Worm (Caenorhabditis elegans) whole organism, mixed stage, embryonic: Measurements from ENCODE around the gene R05G6.4.
A peak's percentile ranks its signal among the peaks of the same experiment; 100 is the strongest.

Source experiments
- M03D4.4 ChIP-seq: sonication (generic microtip); optimal IDR thresholded peaks from 2 replicates; lab custom pipeline; 2017; ENCODE audit warnings: mild to moderate bottlenecking, missing genetic modification characterization, missing compliant biosample characterization
- bed-3 ChIP-seq: fragments of 200-800 bp; sonication (Bioruptor generic); optimal IDR thresholded peaks from 3 replicates; lab custom pipeline; 2018; ENCODE audit warnings: mild to moderate bottlenecking, missing genetic modification characterization, moderate library complexity, missing compliant biosample characterization
- blmp-1 ChIP-seq: fragments of 150-350 bp; optimal IDR thresholded peaks from 2 replicates; lab custom pipeline; 2014; ENCODE audit warnings: missing biosample characterization, missing genetic modification characterization
- ceh-39 ChIP-seq: fragments of 150-350 bp; optimal IDR thresholded peaks from 2 replicates; lab custom pipeline; 2014; ENCODE audit warnings: missing biosample characterization, missing genetic modification characterization
- ceh-43 ChIP-seq: fragments of 200-800 bp; sonication (Bioruptor generic); optimal IDR thresholded peaks from 2 replicates; lab custom pipeline; 2018; ENCODE audit warnings: mild to moderate bottlenecking, missing genetic modification characterization, moderate library complexity, missing compliant biosample characterization
- ceh-83 ChIP-seq: fragments of 200-800 bp; sonication (Bioruptor generic); optimal IDR thresholded peaks from 2 replicates; lab custom pipeline; 2018; ENCODE audit warnings: mild to moderate bottlenecking, missing genetic modification characterization, missing compliant biosample characterization
- ces-1 ChIP-seq: fragments of 150-350 bp; optimal IDR thresholded peaks from 2 replicates; lab custom pipeline; 2014; ENCODE audit warnings: missing biosample characterization, missing genetic modification reagents, missing genetic modification characterization
- cnd-1 ChIP-seq: fragments of 200-800 bp; sonication (Bioruptor generic); optimal IDR thresholded peaks from 2 replicates; lab custom pipeline; 2018; ENCODE audit warnings: mild to moderate bottlenecking, missing genetic modification characterization, missing compliant biosample characterization
- drap-1 ChIP-seq: fragments of 200-800 bp; sonication (Bioruptor generic); optimal IDR thresholded peaks from 3 replicates; lab custom pipeline; 2018; ENCODE audit warnings: mild to moderate bottlenecking, missing genetic modification characterization, missing compliant biosample characterization
- elt-3 ChIP-seq: fragments of 150-350 bp; optimal IDR thresholded peaks from 2 replicates; lab custom pipeline; 2014; ENCODE audit warnings: missing biosample characterization, missing genetic modification characterization
- flh-1 ChIP-seq: fragments of 200-800 bp; sonication (Bioruptor generic); optimal IDR thresholded peaks from 2 replicates; lab custom pipeline; 2018; ENCODE audit warnings: mild to moderate bottlenecking, missing genetic modification characterization, moderate library complexity, missing compliant biosample characterization
- ham-2 ChIP-seq: fragments of 200-800 bp; sonication (Bioruptor generic); optimal IDR thresholded peaks from 2 replicates; lab custom pipeline; 2018; ENCODE audit warnings: mild to moderate bottlenecking, missing genetic modification characterization, missing compliant biosample characterization
- hlh-1 ChIP-seq: fragments of 150-350 bp; optimal IDR thresholded peaks from 2 replicates; lab custom pipeline; 2014; ENCODE audit warnings: missing biosample characterization, missing genetic modification reagents, missing genetic modification characterization
- lin-13 ChIP-seq: fragments of 150-350 bp; optimal IDR thresholded peaks from 2 replicates; lab custom pipeline; 2014; ENCODE audit warnings: missing biosample characterization, missing genetic modification characterization
- lin-32 ChIP-seq: fragments of 200-800 bp; sonication (Bioruptor generic); optimal IDR thresholded peaks from 2 replicates; lab custom pipeline; 2018; ENCODE audit warnings: mild to moderate bottlenecking, missing genetic modification characterization, missing compliant biosample characterization
- lsy-2 ChIP-seq: fragments of 150-350 bp; optimal IDR thresholded peaks from 2 replicates; lab custom pipeline; 2014; ENCODE audit warnings: missing biosample characterization, missing genetic modification characterization
- mab-5 ChIP-seq: fragments of 150-350 bp; optimal IDR thresholded peaks from 2 replicates; lab custom pipeline; 2014; ENCODE audit warnings: missing biosample characterization, missing genetic modification characterization
- mep-1 ChIP-seq: fragments of 150-350 bp; optimal IDR thresholded peaks from 2 replicates; lab custom pipeline; 2017; ENCODE audit warnings: missing biosample characterization, missing genetic modification reagents, missing genetic modification characterization, inconsistent platforms
- mls-2 ChIP-seq: sonication (generic microtip); optimal IDR thresholded peaks from 2 replicates; lab custom pipeline; 2016; ENCODE audit warnings: mild to moderate bottlenecking, missing genetic modification characterization, moderate library complexity, missing compliant biosample characterization
- nhr-12 ChIP-seq: fragments of 150-350 bp; optimal IDR thresholded peaks from 2 replicates; lab custom pipeline; 2014; ENCODE audit warnings: missing biosample characterization, missing genetic modification characterization
- nhr-2 ChIP-seq: fragments of 150-350 bp; optimal IDR thresholded peaks from 2 replicates; lab custom pipeline; 2014; ENCODE audit warnings: missing biosample characterization, missing genetic modification characterization
- nhr-237 ChIP-seq: fragments of 150-350 bp; optimal IDR thresholded peaks from 2 replicates; lab custom pipeline; 2014; ENCODE audit warnings: missing biosample characterization, missing genetic modification characterization
- nhr-76 ChIP-seq: sonication (generic microtip); optimal IDR thresholded peaks from 2 replicates; lab custom pipeline; 2017; ENCODE audit warnings: missing biosample characterization, missing genetic modification characterization
- pha-4 ChIP-seq: fragments of 150-350 bp; optimal IDR thresholded peaks from 2 replicates; lab custom pipeline; 2018; ENCODE audit warnings: missing biosample characterization, missing genetic modification reagents, missing genetic modification characterization
- sem-2 ChIP-seq: fragments of 200-800 bp; sonication (Bioruptor generic); optimal IDR thresholded peaks from 2 replicates; lab custom pipeline; 2018; ENCODE audit warnings: mild to moderate bottlenecking, missing genetic modification characterization, missing compliant biosample characterization
- snpc-4 ChIP-seq: fragments of 150-350 bp; optimal IDR thresholded peaks from 2 replicates; lab custom pipeline; 2014; ENCODE audit warnings: missing biosample characterization, missing genetic modification characterization
- sptf-1 ChIP-seq: sonication (generic microtip); optimal IDR thresholded peaks from 2 replicates; lab custom pipeline; 2017; ENCODE audit warnings: mild to moderate bottlenecking, missing genetic modification characterization, moderate library complexity, missing compliant biosample characterization
- tbx-8 ChIP-seq: fragments of 200-800 bp; sonication (Bioruptor generic); optimal IDR thresholded peaks from 2 replicates; lab custom pipeline; 2018; ENCODE audit warnings: mild to moderate bottlenecking, missing genetic modification characterization, moderate library complexity, missing compliant biosample characterization
- unc-120 ChIP-seq: sonication (generic microtip); optimal IDR thresholded peaks from 2 replicates; lab custom pipeline; 2017; ENCODE audit warnings: missing genetic modification characterization, missing compliant biosample characterization; ENCODE audit not compliant: poor library complexity, severe bottlenecking
- unc-39 ChIP-seq: fragments of 150-350 bp; optimal IDR thresholded peaks from 2 replicates; lab custom pipeline; 2014; ENCODE audit warnings: missing biosample characterization, missing genetic modification characterization
- unc-62 ChIP-seq: fragments of 150-350 bp; optimal IDR thresholded peaks from 2 replicates; lab custom pipeline; 2014; ENCODE audit warnings: missing biosample characterization, missing genetic modification reagents, missing genetic modification characterization
- zip-8 ChIP-seq: fragments of 150-350 bp; optimal IDR thresholded peaks from 2 replicates; lab custom pipeline; 2014; ENCODE audit warnings: missing biosample characterization, missing genetic modification characterization

R05G6.4 gene

ce11 chrIV:7507305-7507704 is 5.7 kb upstream of the R05G6.4 start:
- TF ChIP-seq ces-1 (GFP tag; lab: Kevin White, UChicago) (no peak), cnd-1 (no peak), flh-1 (GFP tag; lab: Kevin White, UChicago) (no peak), mab-5 (no peak), tbx-8 (GFP tag; lab: Kevin White, UChicago) (no peak), elt-3 (no peak)
- TF ChIP-seq, all 35 proteins: peak for 0

- TF ChIP-seq nhr-237 (tag; lab: Kevin White, UChicago), result peak; percentile 72
- TF ChIP-seq unc-120 (tag; lab: Kevin White, UChicago), result no peak
- TF ChIP-seq mep-1, result peak; percentile 47
- no peak for TF ChIP-seq sem-2 (GFP tag; lab: Kevin White, UChicago)
- no peak for TF ChIP-seq nhr-76
- TF ChIP-seq lin-32, result no peak
- no peak for TF ChIP-seq sptf-1 (tag; lab: Kevin White, UChicago)
- no peak for TF ChIP-seq ceh-39
- TF ChIP-seq bed-3, result no peak
- peak; percentile 14 for TF ChIP-seq hlh-1 (tag; lab: Kevin White, UChicago)
Observed at ce11 chrIV:7507841-7508509, 5.1 kb upstream of the R05G6.4 start, which contains the start of the genes vdac-1 and R05G6.5. vdac-1 (minus strand) TSS chrIV:7507891. R05G6.5 (plus strand) TSS chrIV:7508367.

ce11 chrIV:7508850-7509249 is 4.2 kb upstream of the R05G6.4 start:
- no peak for TF ChIP-seq nhr-2 (tag; lab: Kevin White, UChicago)
- TF ChIP-seq lsy-2 (tag; lab: Kevin White, UChicago), result peak; percentile 73
- TF ChIP-seq mep-1, result no peak
- TF ChIP-seq, all 35 proteins: peak for 1

- TF ChIP-seq lin-13 (tag; lab: Kevin White, UChicago) (no peak), bed-3 (no peak), blmp-1 (tag; lab: Kevin White, UChicago) (no peak), nhr-76 (no peak), pha-4 (tag; lab: Kevin White, UChicago) (no peak), sptf-1 (tag; lab: Kevin White, UChicago) (no peak), elt-3 (no peak), ceh-39 (no peak), mls-2 (tag; lab: Kevin White, UChicago) (no peak), hlh-1 (tag; lab: Kevin White, UChicago) (no peak), nhr-2 (tag; lab: Kevin White, UChicago) (no peak), mab-5 (no peak), mep-1 (no peak), zip-8 (tag; lab: Kevin White, UChicago) (no peak), M03D4.4 (no peak), lsy-2 (tag; lab: Kevin White, UChicago) (no peak)
Observed at ce11 chrIV:7510829-7511228, 2.2 kb upstream of the R05G6.4 start.

ce11 chrIV:7516167-7516566 is 3.1 kb downstream of the R05G6.4 start, which contains the start of the genes R05G6.9 and R05G6.3:
R05G6.9 (minus strand) TSS chrIV:7516267.
R05G6.3 (plus strand) TSS chrIV:7516552.
- no peak for TF ChIP-seq ham-2 (GFP tag; lab: Kevin White, UChicago)
- TF ChIP-seq pha-4 (tag; lab: Kevin White, UChicago), result no peak
- no peak for TF ChIP-seq lsy-2 (tag; lab: Kevin White, UChicago)
- no peak for TF ChIP-seq mls-2 (tag; lab: Kevin White, UChicago)
- TF ChIP-seq drap-1 (GFP tag; lab: Kevin White, UChicago), result no peak
- no peak for TF ChIP-seq zip-8 (tag; lab: Kevin White, UChicago)
- TF ChIP-seq bed-3, result no peak
- TF ChIP-seq blmp-1 (tag; lab: Kevin White, UChicago), result no peak
- TF ChIP-seq ceh-39, result no peak
- TF ChIP-seq tbx-8 (GFP tag; lab: Kevin White, UChicago), result no peak

ce11 chrIV:7520258-7520657 is 7.2 kb downstream of the R05G6.4 start:
- TF ChIP-seq ceh-83 (GFP tag; lab: Kevin White, UChicago) (no peak), unc-62 (GFP tag; lab: Kevin White, UChicago) (no peak), nhr-237 (tag; lab: Kevin White, UChicago) (no peak), snpc-4 (no peak), ceh-43 (GFP tag; lab: Kevin White, UChicago) (no peak), sptf-1 (tag; lab: Kevin White, UChicago) (no peak), lin-32 (no peak), sem-2 (GFP tag; lab: Kevin White, UChicago) (no peak), blmp-1 (tag; lab: Kevin White, UChicago) (no peak), mab-5 (no peak), nhr-12 (tag; lab: Kevin White, UChicago) (no peak), unc-39 (no peak), M03D4.4 (no peak), nhr-76 (no peak), ces-1 (GFP tag; lab: Kevin White, UChicago) (no peak), drap-1 (GFP tag; lab: Kevin White, UChicago) (no peak), mep-1 (no peak), bed-3 (no peak), flh-1 (GFP tag; lab: Kevin White, UChicago) (no peak)
- TF ChIP-seq, all 35 proteins: peak for 0
